Fruit fly (Drosophila melanogaster) whole organism, prepupa: Measurements from ENCODE around the gene DZIP1.

Experiments
- Eip78C ChIP-seq: fragments of 200-800 bp; sonication (Bioruptor generic); peaks from one replicate; lab custom pipeline; 2016; ENCODE audit warnings: missing biosample characterization, missing genetic modification characterization
- Hr39 ChIP-seq: fragments of 200-800 bp; sonication (Bioruptor generic); optimal IDR thresholded peaks from 2 replicates; lab custom pipeline; 2016; ENCODE audit warnings: missing biosample characterization, missing genetic modification characterization
- ss ChIP-seq, 2 experiments: fragments of 200-800 bp; sonication (Bioruptor generic); optimal IDR thresholded peaks; 2 replicates in 1 of 2; 3 replicates in 1 of 2; lab custom pipeline; 2017 to 2018; ENCODE audit warnings: mild to moderate bottlenecking in 2 of 2, missing biosample characterization in 2 of 2, missing genetic modification characterization in 2 of 2, moderate library complexity in 1 of 2
- svp ChIP-seq: fragments of 200-800 bp; sonication (Bioruptor generic); peaks from one replicate; lab custom pipeline; 2016; ENCODE audit warnings: missing biosample characterization, missing genetic modification characterization

- no peak for TF ChIP-seq Eip78C (GFP tag; lab: Kevin White, UChicago)
- no peak for TF ChIP-seq ss (GFP tag; optimal IDR thresholded peaks at IDR 0.05; lab: Kevin White, UChicago)
- no peak for TF ChIP-seq Hr39 (GFP tag; lab: Kevin White, UChicago)
- TF ChIP-seq svp (GFP tag; lab: Kevin White, UChicago) = no peak
Measured at dm6 chr3R:24469097-24469496, 46.0 kb upstream of the DZIP1 start, which contains the start of gene CG31128.
